Fruit fly (Drosophila melanogaster) whole organism, embryonic: ENCODE results near the gene CG4593.

Experiments
- Bdp1 ChIP-seq: fragments of 200-800 bp; sonication (Bioruptor generic); optimal IDR thresholded peaks from 3 replicates; lab custom pipeline; 2016; ENCODE audit warnings: missing biosample characterization, missing genetic modification characterization
- CG10543 ChIP-seq: fragments of 200-800 bp; sonication (Bioruptor generic); optimal IDR thresholded peaks from 3 replicates; lab custom pipeline; 2017; ENCODE audit warnings: missing biosample characterization, mild to moderate bottlenecking, missing genetic modification characterization, moderate library complexity
- CG11695 ChIP-seq: fragments of 200-800 bp; sonication (Bioruptor generic); IDR thresholded peaks from 3 replicates; pipeline ENCODE4 v1.3.6; 2022; ENCODE audit warnings: missing biosample characterization, missing genetic modification characterization
- CG12219 ChIP-seq: fragments of 200-800 bp; sonication (Bioruptor generic); optimal IDR thresholded peaks from 3 replicates; lab custom pipeline; 2018; ENCODE audit warnings: missing biosample characterization, mild to moderate bottlenecking, missing genetic modification characterization
- CG15269 ChIP-seq: fragments of 200-800 bp; sonication (Bioruptor generic); optimal IDR thresholded peaks from 2 replicates; lab custom pipeline; 2018; ENCODE audit warnings: missing biosample characterization, mild to moderate bottlenecking, missing genetic modification characterization, moderate library complexity
- CG1529 ChIP-seq: fragments of 200-800 bp; sonication (Bioruptor generic); optimal IDR thresholded peaks from 3 replicates; lab custom pipeline; 2018; ENCODE audit warnings: missing biosample characterization, missing genetic modification characterization
- CG15479 ChIP-seq: fragments of 200-800 bp; sonication (Bioruptor generic); optimal IDR thresholded peaks from 3 replicates; lab custom pipeline; 2019; ENCODE audit warnings: missing biosample characterization, mild to moderate bottlenecking, missing genetic modification characterization, moderate library complexity
- CG1603 ChIP-seq: fragments of 200-800 bp; sonication (Bioruptor generic); optimal IDR thresholded peaks from 2 replicates; lab custom pipeline; 2019; ENCODE audit warnings: missing biosample characterization, mild to moderate bottlenecking, missing genetic modification characterization, moderate library complexity
- CG18764 ChIP-seq: fragments of 200-800 bp; sonication (Bioruptor generic); optimal IDR thresholded peaks from 3 replicates; lab custom pipeline; 2016; ENCODE audit warnings: missing biosample characterization, missing genetic modification characterization
- CG32767 ChIP-seq: fragments of 200-800 bp; sonication (Bioruptor generic); IDR thresholded peaks from 2 replicates; pipeline ENCODE4 v1.3.6; 2022; ENCODE audit warnings: missing biosample characterization, missing genetic modification characterization
- CG34376 ChIP-seq: fragments of 200-800 bp; sonication (Bioruptor generic); optimal IDR thresholded peaks from 2 replicates; lab custom pipeline; 2018; ENCODE audit warnings: missing biosample characterization, mild to moderate bottlenecking, missing genetic modification characterization
- CG5245 ChIP-seq: fragments of 200-800 bp; sonication (Bioruptor generic); optimal IDR thresholded peaks from 3 replicates; lab custom pipeline; 2016; ENCODE audit warnings: missing biosample characterization, missing genetic modification characterization
- CG7372 ChIP-seq: fragments of 200-800 bp; sonication (Bioruptor generic); IDR thresholded peaks from 2 replicates; pipeline ENCODE4 v1.3.6; 2022; ENCODE audit warnings: missing biosample characterization, missing genetic modification characterization
- CG7745 ChIP-seq: fragments of 200-800 bp; sonication (Bioruptor generic); optimal IDR thresholded peaks from 2 replicates; lab custom pipeline; 2018; ENCODE audit warnings: missing biosample characterization, mild to moderate bottlenecking, missing genetic modification characterization, moderate library complexity
- CG8089 ChIP-seq: fragments of 200-800 bp; sonication (Bioruptor generic); optimal IDR thresholded peaks from 3 replicates; lab custom pipeline; 2016; ENCODE audit warnings: missing biosample characterization, missing genetic modification characterization
- CG8944 ChIP-seq: fragments of 200-800 bp; sonication (Bioruptor generic); optimal IDR thresholded peaks from 3 replicates; lab custom pipeline; 2016; ENCODE audit warnings: missing biosample characterization, missing genetic modification characterization
- Chrac-16 ChIP-seq: fragments of 200-800 bp; sonication (Bioruptor generic); optimal IDR thresholded peaks from 3 replicates; lab custom pipeline; 2016; ENCODE audit warnings: missing biosample characterization, missing genetic modification characterization
- CoRest ChIP-seq: fragments of 200-800 bp; sonication (Bioruptor generic); optimal IDR thresholded peaks from 3 replicates; lab custom pipeline; 2018; ENCODE audit warnings: missing biosample characterization, mild to moderate bottlenecking, missing genetic modification characterization, moderate library complexity
- Dbx ChIP-seq: fragments of 200-800 bp; sonication (Bioruptor generic); IDR thresholded peaks from 3 replicates; pipeline ENCODE4 v1.3.6; 2022; ENCODE audit warnings: missing biosample characterization, missing genetic modification characterization
- Dek ChIP-seq: fragments of 200-800 bp; sonication (Bioruptor generic); optimal IDR thresholded peaks from 3 replicates; lab custom pipeline; 2019; ENCODE audit warnings: missing biosample characterization, mild to moderate bottlenecking, missing genetic modification characterization, moderate library complexity
- Eip74EF ChIP-seq, 2 experiments: fragments of 200-800 bp in 1 of 2; fragments of >200 bp in 1 of 2; sonication (Bioruptor generic) in 1 of 2; optimal IDR thresholded peaks; 2 replicates each; lab custom pipeline; 2017 to 2019; ENCODE audit warnings: missing biosample characterization in 2 of 2, missing genetic modification characterization in 2 of 2, mild to moderate bottlenecking in 1 of 2, moderate library complexity in 1 of 2
- Hey ChIP-seq: fragments of 200-800 bp; sonication (Bioruptor generic); optimal IDR thresholded peaks from 3 replicates; lab custom pipeline; 2018; ENCODE audit warnings: missing biosample characterization, mild to moderate bottlenecking, missing genetic modification characterization
- NC2α ChIP-seq: fragments of 200-800 bp; sonication (Bioruptor generic); optimal IDR thresholded peaks from 2 replicates; lab custom pipeline; 2016; ENCODE audit warnings: missing biosample characterization, missing genetic modification characterization
- NC2β ChIP-seq: fragments of 200-800 bp; sonication (Bioruptor generic); optimal IDR thresholded peaks from 2 replicates; lab custom pipeline; 2016; ENCODE audit warnings: missing biosample characterization, missing genetic modification characterization
- Scr ChIP-seq: fragments of 200-800 bp; sonication (Bioruptor generic); IDR thresholded peaks from 2 replicates; pipeline ENCODE4 v1.3.6; 2022; ENCODE audit warnings: missing biosample characterization, missing genetic modification characterization; ENCODE audit not compliant: partially characterized antibody
- Sox100B ChIP-seq: fragments of 200-800 bp; sonication (Bioruptor generic); optimal IDR thresholded peaks from 3 replicates; lab custom pipeline; 2018; ENCODE audit warnings: missing biosample characterization, mild to moderate bottlenecking, missing genetic modification characterization
- Sox102F ChIP-seq: fragments of 200-800 bp; sonication (Bioruptor generic); optimal IDR thresholded peaks from 2 replicates; lab custom pipeline; 2018; ENCODE audit warnings: missing biosample characterization, mild to moderate bottlenecking, missing genetic modification characterization, moderate library complexity
- ash1 ChIP-seq: fragments of 200-800 bp; sonication (Bioruptor generic); optimal IDR thresholded peaks from 2 replicates; lab custom pipeline; 2018; ENCODE audit warnings: missing biosample characterization, mild to moderate bottlenecking, missing genetic modification characterization
- bigmax ChIP-seq: fragments of 200-800 bp; sonication (Bioruptor generic); optimal IDR thresholded peaks from 2 replicates; lab custom pipeline; 2018; ENCODE audit warnings: missing biosample characterization, mild to moderate bottlenecking, missing genetic modification characterization
- en ChIP-seq: fragments of 200-800 bp; sonication (Bioruptor generic); optimal IDR thresholded peaks from 2 replicates; lab custom pipeline; 2016; ENCODE audit warnings: missing biosample characterization, missing genetic modification characterization
- ewg ChIP-seq: fragments of 200-800 bp; sonication (Bioruptor generic); optimal IDR thresholded peaks from 3 replicates; lab custom pipeline; 2017; ENCODE audit warnings: mild to moderate bottlenecking, missing biosample characterization, missing genetic modification reagents, missing genetic modification characterization
- exex ChIP-seq: fragments of 200-800 bp; sonication (Bioruptor generic); optimal IDR thresholded peaks from 4 replicates; lab custom pipeline; 2018; ENCODE audit warnings: missing biosample characterization, mild to moderate bottlenecking, missing genetic modification characterization, moderate library complexity
- fd64A ChIP-seq: fragments of 200-800 bp; sonication (Bioruptor generic); optimal IDR thresholded peaks from 3 replicates; lab custom pipeline; 2018; ENCODE audit warnings: missing biosample characterization, mild to moderate bottlenecking, missing genetic modification characterization
- fu2 ChIP-seq: fragments of 200-800 bp; sonication (Bioruptor generic); optimal IDR thresholded peaks from 2 replicates; lab custom pipeline; 2016; ENCODE audit warnings: missing biosample characterization, missing genetic modification characterization
- gcm2 ChIP-seq: fragments of 200-800 bp; sonication (Bioruptor generic); optimal IDR thresholded peaks from 2 replicates; lab custom pipeline; 2016; ENCODE audit warnings: missing biosample characterization, missing genetic modification characterization
- hbn ChIP-seq: fragments of 200-800 bp; sonication (Bioruptor generic); IDR thresholded peaks from 2 replicates; pipeline ENCODE4 v1.3.6; 2022; ENCODE audit warnings: missing biosample characterization, missing genetic modification characterization; ENCODE audit not compliant: partially characterized antibody
- ken ChIP-seq: fragments of 200-800 bp; sonication (Bioruptor generic); IDR thresholded peaks from 3 replicates; pipeline ENCODE4 v1.3.6; 2022; ENCODE audit warnings: missing biosample characterization, missing genetic modification characterization
- lab ChIP-seq: fragments of 200-800 bp; sonication (Bioruptor generic); optimal IDR thresholded peaks from 3 replicates; lab custom pipeline; 2017; ENCODE audit warnings: missing biosample characterization, missing genetic modification characterization, mild to moderate bottlenecking, moderate library complexity, missing genetic modification reagents
- lov ChIP-seq, 2 experiments: fragments of 200-800 bp in 1 of 2; fragments of >200 bp in 1 of 2; sonication (Bioruptor generic) in 1 of 2; IDR thresholded peaks in 1 of 2; optimal IDR thresholded peaks in 1 of 2; 2 replicates in 1 of 2; 3 replicates in 1 of 2; pipeline versions ENCODE4 v1.3.6 to Lab custom; 2017 to 2022; ENCODE audit warnings: missing biosample characterization in 1 of 2, missing genetic modification characterization in 1 of 2
- prd ChIP-seq, 3 experiments: fragments of >200 bp in 2 of 3; fragments of 200-800 bp in 1 of 3; sonication (Bioruptor generic) in 1 of 3; optimal IDR thresholded peaks in 2 of 3; IDR thresholded peaks in 1 of 3; 2 replicates in 2 of 3; 3 replicates in 1 of 3; pipeline versions ENCODE4 v1.3.6 to Lab custom; 2017 to 2022; ENCODE audit warnings: missing biosample characterization in 1 of 3, missing genetic modification characterization in 1 of 3
- pum ChIP-seq: fragments of 200-800 bp; sonication (Bioruptor generic); optimal IDR thresholded peaks from 2 replicates; lab custom pipeline; 2016; ENCODE audit warnings: missing biosample characterization, missing genetic modification characterization
- ro ChIP-seq: fragments of 200-800 bp; sonication (Bioruptor generic); IDR thresholded peaks from 2 replicates; pipeline ENCODE4 v1.3.6; 2022; ENCODE audit warnings: missing biosample characterization, missing genetic modification characterization
- sim ChIP-seq: fragments of 200-800 bp; sonication (Bioruptor generic); IDR thresholded peaks from 2 replicates; pipeline ENCODE4 v1.3.6; 2022; ENCODE audit warnings: missing biosample characterization, missing genetic modification characterization
- sima ChIP-seq: fragments of 200-800 bp; sonication (Bioruptor generic); optimal IDR thresholded peaks from 2 replicates; lab custom pipeline; 2016; ENCODE audit warnings: missing biosample characterization, missing genetic modification characterization
- slou ChIP-seq: fragments of 200-800 bp; sonication (Bioruptor generic); optimal IDR thresholded peaks from 3 replicates; lab custom pipeline; 2016; ENCODE audit warnings: missing biosample characterization, missing genetic modification characterization
- stwl ChIP-seq: fragments of 200-800 bp; sonication (Bioruptor generic); optimal IDR thresholded peaks from 3 replicates; lab custom pipeline; 2018; ENCODE audit warnings: missing biosample characterization, mild to moderate bottlenecking, missing genetic modification characterization, moderate library complexity
- tna ChIP-seq: fragments of 200-800 bp; sonication (Bioruptor generic); IDR thresholded peaks from 2 replicates; pipeline ENCODE4 v1.3.6; 2022; ENCODE audit warnings: missing biosample characterization, missing genetic modification characterization; ENCODE audit not compliant: partially characterized antibody
- trh ChIP-seq: fragments of 200-800 bp; sonication (Bioruptor generic); optimal IDR thresholded peaks from 2 replicates; lab custom pipeline; 2016; ENCODE audit warnings: missing biosample characterization, missing genetic modification characterization
- z ChIP-seq: fragments of 200-800 bp; sonication (Bioruptor generic); IDR thresholded peaks from 3 replicates; pipeline ENCODE4 v1.3.6; 2022; ENCODE audit warnings: missing biosample characterization, missing genetic modification characterization

Gene CG4593

DNA sequence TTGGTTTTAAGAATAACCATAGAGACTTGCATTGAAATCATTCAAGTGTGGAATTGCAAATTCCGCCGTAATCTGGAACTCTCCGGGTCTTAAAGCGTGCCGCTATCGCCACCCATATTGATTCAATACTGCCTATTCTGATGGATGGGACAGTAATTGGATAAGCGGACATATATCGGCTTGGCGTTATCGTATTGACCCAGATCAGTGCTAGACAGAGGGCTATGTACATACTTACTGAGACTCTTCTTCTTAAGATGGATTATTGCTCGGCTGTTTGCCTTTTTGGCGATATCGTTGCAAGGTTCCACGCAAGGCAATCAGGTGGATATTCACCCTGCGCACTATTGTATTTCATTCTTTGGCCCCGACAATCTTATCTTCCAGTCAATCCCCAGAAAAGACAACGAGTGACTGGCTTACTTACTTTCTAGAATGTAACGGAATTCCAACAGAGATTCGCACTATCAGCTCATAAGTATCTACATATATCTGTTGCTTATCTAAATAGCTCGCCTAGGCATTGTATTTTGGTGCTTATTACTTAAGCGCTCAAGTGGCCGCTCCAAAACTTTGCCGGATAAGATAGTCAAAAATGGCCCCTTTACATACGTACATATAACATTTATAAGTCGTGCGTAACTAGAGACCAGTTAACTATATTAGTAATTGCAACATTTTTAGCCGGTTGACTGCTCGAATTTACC lies 19.1 kb upstream of the CG4593 start (continued):
- TF ChIP-seq fu2 (no peak), CG15269 (tag; lab: Kevin White, UChicago) (no peak), hbn (GFP tag; lab: Robert Waterston, UW) (no peak), NC2β (GFP tag; lab: Kevin White, UChicago) (no peak), sim (GFP tag; lab: Robert Waterston, UW) (no peak), CG18764 (GFP tag; lab: Kevin White, UChicago) (no peak), CoRest (tag; lab: Kevin White, UChicago) (no peak), NC2α (GFP tag; lab: Kevin White, UChicago) (no peak), ro (GFP tag; lab: Robert Waterston, UW) (no peak), Bdp1 (GFP tag; lab: Kevin White, UChicago) (no peak), lab (GFP tag; lab: Kevin White, UChicago) (peak; percentile 34), Hey (no peak), CG32767 (GFP tag; lab: Robert Waterston, UW) (no peak), CG11695 (GFP tag; lab: Robert Waterston, UW) (no peak), lov (optimal IDR thresholded peaks at IDR 0.05; lab: Kevin White, UChicago) (no peak), lov (GFP tag; IDR thresholded peaks at IDR 0.05; lab: Robert Waterston, UW) (no peak), Sox100B (GFP tag; lab: Kevin White, UChicago) (no peak), CG7745 (tag; lab: Kevin White, UChicago) (peak; percentile 26), CG12219 (GFP tag; lab: Kevin White, UChicago) (no peak), slou (no peak), exex (tag; lab: Kevin White, UChicago) (peak; percentile 83), CG5245 (GFP tag; lab: Kevin White, UChicago) (no peak), ewg (no peak), Scr (GFP tag; lab: Robert Waterston, UW) (no peak), Dbx (no peak), fd64A (GFP tag; lab: Kevin White, UChicago) (peak; percentile 7), z (GFP tag; lab: Robert Waterston, UW) (no peak), CG1603 (tag; lab: Kevin White, UChicago) (no peak), CG8944 (GFP tag; lab: Kevin White, UChicago) (no peak), CG7372 (no peak), stwl (tag; lab: Kevin White, UChicago) (no peak), Eip74EF (GFP tag; optimal IDR thresholded peaks at IDR 0.05; lab: Kevin White, UChicago) (no peak), CG15479 (GFP tag; lab: Kevin White, UChicago) (peak; percentile 99), CG8089 (GFP tag; lab: Kevin White, UChicago) (no peak), ken (GFP tag; lab: Robert Waterston, UW) (no peak), CG34376 (peak; percentile 54), bigmax (GFP tag; lab: Kevin White, UChicago) (no peak), prd (optimal IDR thresholded peaks at IDR 0.05; lab: Kevin White, UChicago) (no peak), prd (GFP tag; IDR thresholded peaks at IDR 0.05; lab: Robert Waterston, UW) (no peak), gcm2 (GFP tag; lab: Kevin White, UChicago) (no peak), CG10543 (GFP tag; lab: Kevin White, UChicago) (no peak), ash1 (GFP tag; lab: Kevin White, UChicago) (no peak), Chrac-16 (GFP tag; lab: Kevin White, UChicago) (no peak), tna (GFP tag; lab: Robert Waterston, UW) (no peak), en (no peak), trh (GFP tag; lab: Kevin White, UChicago) (no peak), pum (GFP tag; lab: Kevin White, UChicago) (no peak), Sox102F (GFP tag; lab: Kevin White, UChicago) (no peak), Dek (tag; lab: Kevin White, UChicago) (no peak), CG1529 (GFP tag; lab: Kevin White, UChicago) (no peak), sima (no peak)
